Worm (Caenorhabditis elegans) whole organism, L3 larva: ENCODE data around the gene R12C12.9.

Source experiments
- ceh-9 ChIP-seq: sonication (generic microtip); optimal IDR thresholded peaks from 2 replicates; lab custom pipeline; 2018; ENCODE audit warnings: missing biosample characterization, missing genetic modification characterization
- elt-1 ChIP-seq: fragments of 150-350 bp; optimal IDR thresholded peaks from 2 replicates; lab custom pipeline; 2014; ENCODE audit warnings: missing biosample characterization, missing genetic modification characterization
- elt-3 ChIP-seq, 3 experiments: fragments of 150-350 bp in 1 of 3; sonication (generic microtip) in 2 of 3; optimal IDR thresholded peaks; 2 replicates in 2 of 3; 4 replicates in 1 of 3; lab custom pipeline; 2014 to 2017; ENCODE audit warnings: missing biosample characterization in 3 of 3, missing genetic modification characterization in 3 of 3
- fos-1 ChIP-seq: fragments of 150-350 bp; optimal IDR thresholded peaks from 2 replicates; lab custom pipeline; 2014; ENCODE audit warnings: missing biosample characterization, missing genetic modification characterization
- lin-39 ChIP-seq: fragments of 150-350 bp; optimal IDR thresholded peaks from 2 replicates; lab custom pipeline; 2018; ENCODE audit warnings: missing biosample characterization, missing genetic modification reagents, missing genetic modification characterization
- nfya-1 ChIP-seq: sonication (generic microtip); optimal IDR thresholded peaks from 2 replicates; lab custom pipeline; 2017; ENCODE audit warnings: missing genetic modification characterization, mild to moderate bottlenecking, missing compliant biosample characterization, antibody characterized with exemption, moderate library complexity; ENCODE audit not compliant: insufficient read depth
- nhr-11 ChIP-seq: fragments of 150-350 bp; optimal IDR thresholded peaks from 2 replicates; lab custom pipeline; 2014; ENCODE audit warnings: missing biosample characterization, missing genetic modification characterization
- nhr-28 ChIP-seq: fragments of 150-350 bp; optimal IDR thresholded peaks from 2 replicates; lab custom pipeline; 2014; ENCODE audit warnings: missing biosample characterization, missing genetic modification characterization
- nhr-76 ChIP-seq: fragments of 150-350 bp; sonication (generic microtip); optimal IDR thresholded peaks from 5 replicates; lab custom pipeline; 2014; ENCODE audit warnings: missing biosample characterization, missing genetic modification characterization
- pha-4 ChIP-seq: fragments of 150-350 bp; optimal IDR thresholded peaks from 2 replicates; lab custom pipeline; 2014; ENCODE audit warnings: missing biosample characterization, missing genetic modification reagents, missing genetic modification characterization
- snpc-4 ChIP-seq: fragments of 150-350 bp; optimal IDR thresholded peaks from 2 replicates; lab custom pipeline; 2014; ENCODE audit warnings: missing biosample characterization, missing genetic modification characterization
- unc-39 ChIP-seq: sonication (generic microtip); optimal IDR thresholded peaks from 4 replicates; lab custom pipeline; 2017; ENCODE audit warnings: missing biosample characterization, missing genetic modification characterization

ce11 chrII:5996066-5996465 lies 28.7 kb downstream of the R12C12.9 start, which contains the start of gene ins-4:
- TF ChIP-seq elt-1 (tag; lab: Kevin White, UChicago) (no peak), nhr-76 (no peak), ceh-9 (tag; lab: Kevin White, UChicago) (no peak), elt-3 (tag; optimal IDR thresholded peaks at IDR 0.05; lab: Kevin White, UChicago) (no peak), nhr-11 (tag; lab: Kevin White, UChicago) (no peak), pha-4 (no peak), unc-39 (no peak), nfya-1 (tag; lab: Kevin White, UChicago) (no peak), lin-39 (tag; lab: Kevin White, UChicago) (no peak), fos-1 (tag; lab: Kevin White, UChicago) (no peak), snpc-4 (no peak), nhr-28 (tag; lab: Kevin White, UChicago) (no peak)
